ENCODE assay signal across 1 fruit fly cellular context in genomic region chr3R:14088887-14089567, dm6.
TF ChIP-seq lines count a peak whose summit lies in the region.

Gene Npc2b, plus strand, starts transcription at chr3R:14089517.

TF ChIP-seq in whole organism, embryonic, 481 proteins besides CTCF, POLR2A, EP300 and RAD21 (continued from another document):
- TF ChIP-seq CG30431 (GFP tag; optimal IDR thresholded peaks at IDR 0.05; lab: Kevin White, UChicago), result no peak
- TF ChIP-seq CG12236 (GFP tag; optimal IDR thresholded peaks at IDR 0.05; lab: Kevin White, UChicago), result peak; percentile 9
- TF ChIP-seq gfzf (GFP tag; optimal IDR thresholded peaks at IDR 0.05; lab: Kevin White, UChicago), result no peak
- no peak for TF ChIP-seq CG11093 (GFP tag; IDR thresholded peaks at IDR 0.05; lab: Robert Waterston, UW)
- peak; percentile 34 for TF ChIP-seq CG18599 (GFP tag; optimal IDR thresholded peaks at IDR 0.05; lab: Kevin White, UChicago)
- no peak for TF ChIP-seq CG9215 (GFP tag; IDR thresholded peaks at IDR 0.05; lab: Robert Waterston, UW)
- peak; percentile 38; the same call in 1 of the 2 replicates for TF ChIP-seq Scr (GFP tag; IDR thresholded peaks at IDR 0.05; lab: Robert Waterston, UW; ENCODE audit: partially characterized antibody)
- TF ChIP-seq CG13424 (tag; optimal IDR thresholded peaks at IDR 0.05; lab: Kevin White, UChicago), result peak; percentile 50
- peak; percentile 29 for TF ChIP-seq nau (GFP tag; optimal IDR thresholded peaks at IDR 0.05; lab: Kevin White, UChicago)
- TF ChIP-seq Hr78 (GFP tag; optimal IDR thresholded peaks at IDR 0.05; lab: Kevin White, UChicago), result no peak
- no peak for TF ChIP-seq pb (GFP tag; optimal IDR thresholded peaks at IDR 0.05; lab: Kevin White, UChicago)
- peak; percentile 34 for TF ChIP-seq Jarid2 (GFP tag; optimal IDR thresholded peaks at IDR 0.05; lab: Kevin White, UChicago)
- no peak for TF ChIP-seq CG15073 (GFP tag; optimal IDR thresholded peaks at IDR 0.05; lab: Kevin White, UChicago)
- no peak for TF ChIP-seq chinmo (GFP tag; IDR thresholded peaks at IDR 0.05; lab: Robert Waterston, UW; ENCODE audit: partially characterized antibody)
- no peak for TF ChIP-seq p53 (GFP tag; optimal IDR thresholded peaks at IDR 0.05; lab: Kevin White, UChicago)
- no peak for TF ChIP-seq CG7928 (GFP tag; optimal IDR thresholded peaks at IDR 0.05; lab: Kevin White, UChicago)
- peak; percentile 19 for TF ChIP-seq CG12104 (GFP tag; optimal IDR thresholded peaks at IDR 0.05; lab: Kevin White, UChicago)
- no peak for TF ChIP-seq gsb (GFP tag; IDR thresholded peaks at IDR 0.05; lab: Robert Waterston, UW)
- TF ChIP-seq CG15011 (GFP tag; optimal IDR thresholded peaks at IDR 0.05; lab: Kevin White, UChicago), result no peak
- no peak for TF ChIP-seq Spps (tag; optimal IDR thresholded peaks at IDR 0.05; lab: Kevin White, UChicago)
- peak; percentile 23 for TF ChIP-seq CG6683 (GFP tag; optimal IDR thresholded peaks at IDR 0.05; lab: Kevin White, UChicago)
- TF ChIP-seq br (optimal IDR thresholded peaks at IDR 0.05; lab: Kevin White, UChicago), result no peak
- no peak for TF ChIP-seq CG4707 (GFP tag; optimal IDR thresholded peaks at IDR 0.05; lab: Kevin White, UChicago)
- TF ChIP-seq ase (GFP tag; IDR thresholded peaks at IDR 0.05; lab: Robert Waterston, UW), result peak; percentile 17; the same call in 1 of the 3 replicates
- peak; percentile 43; the same call in 1 of the 2 replicates for TF ChIP-seq NFAT (GFP tag; IDR thresholded peaks at IDR 0.05; lab: Robert Waterston, UW)
- 0 out of 2 replicates have a peak, but pooled peaks have one; percentile 19 for TF ChIP-seq seq (GFP tag; IDR thresholded peaks at IDR 0.05; lab: Robert Waterston, UW)
- no peak for TF ChIP-seq CG10431 (GFP tag; optimal IDR thresholded peaks at IDR 0.05; lab: Kevin White, UChicago)
- no peak for TF ChIP-seq CkIIα-i1 (GFP tag; IDR thresholded peaks at IDR 0.05; lab: Robert Waterston, UW)
- peak; percentile 4 for TF ChIP-seq gcm (GFP tag; optimal IDR thresholded peaks at IDR 0.05; lab: Kevin White, UChicago)
- TF ChIP-seq sc (optimal IDR thresholded peaks at IDR 0.05; lab: Kevin White, UChicago), result no peak
- TF ChIP-seq sc (GFP tag; optimal IDR thresholded peaks at IDR 0.05; lab: Kevin White, UChicago), result peak; percentile 14
- TF ChIP-seq ewg (GFP tag; optimal IDR thresholded peaks at IDR 0.05; lab: Kevin White, UChicago), result peak; percentile 12
- no peak for TF ChIP-seq tll (GFP tag; optimal IDR thresholded peaks at IDR 0.05; lab: Kevin White, UChicago)
